Fruit fly (Drosophila melanogaster): ENCODE measurements around the gene Smyd5.
A peak's percentile ranks its signal among the peaks of the same experiment; 100 is the strongest.

The Smyd5 gene

DNA sequence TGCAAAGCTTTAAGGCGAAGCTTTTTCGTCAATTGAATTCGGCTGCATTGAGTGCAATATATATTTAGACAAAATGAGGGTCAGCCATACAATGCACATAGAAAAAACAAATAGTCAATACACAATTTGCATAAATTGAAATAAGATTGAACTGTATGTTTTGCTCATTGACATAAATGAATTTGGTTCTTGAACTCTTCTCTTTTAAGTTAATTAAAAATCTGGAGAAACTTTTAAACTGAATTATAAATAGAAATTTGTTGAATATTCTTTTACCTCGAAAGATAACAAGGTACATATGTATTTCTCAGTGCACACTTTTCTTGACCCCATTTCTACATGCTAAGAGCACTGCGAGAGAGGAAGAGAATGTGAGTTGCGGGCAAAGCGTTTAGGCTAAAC lies 12.3 kb downstream of the Smyd5 start (continued):
- TF ChIP-seq pros (GFP tag; optimal IDR thresholded peaks at IDR 0.05): peak; percentile 70
- peak; percentile 65 for TF ChIP-seq CG12391 (tag; optimal IDR thresholded peaks at IDR 0.05)
- peak; percentile 38 for TF ChIP-seq nmo (GFP tag; optimal IDR thresholded peaks at IDR 0.05)
- TF ChIP-seq CG11247 (GFP tag; IDR thresholded peaks at IDR 0.05): no peak
- peak; percentile 51 for TF ChIP-seq CG10979 (tag; optimal IDR thresholded peaks at IDR 0.05)
- TF ChIP-seq CG18262 (tag; optimal IDR thresholded peaks at IDR 0.05): peak; percentile 76
- peak; percentile 62 for TF ChIP-seq dmrt99B (tag; optimal IDR thresholded peaks at IDR 0.05)
- no peak for TF ChIP-seq Aef1 (GFP tag; IDR thresholded peaks at IDR 0.05)
- 0 out of 3 replicates have a peak, but pooled peaks have one; percentile 43 for TF ChIP-seq gce (GFP tag; IDR thresholded peaks at IDR 0.05)
- TF ChIP-seq CG14710 (tag; optimal IDR thresholded peaks at IDR 0.05): peak; percentile 47
- no peak for TF ChIP-seq sisA (GFP tag; IDR thresholded peaks at IDR 0.05)
- TF ChIP-seq E2f2 (GFP tag; IDR thresholded peaks at IDR 0.05): 0 out of 2 replicates have a peak, but pooled peaks have one; percentile 11
- peak; percentile 15; the same call in 1 of the 2 replicates for TF ChIP-seq CG17328 (GFP tag; IDR thresholded peaks at IDR 0.05)
- no peak for TF ChIP-seq bbx (GFP tag; IDR thresholded peaks at IDR 0.05; ENCODE audit: partially characterized antibody)
- TF ChIP-seq CG10321 (GFP tag; IDR thresholded peaks at IDR 0.05): no peak
- TF ChIP-seq zfh1 (GFP tag; IDR thresholded peaks at IDR 0.05): peak; percentile 47; the same call in 2 of the 3 replicates
- TF ChIP-seq CG15269 (tag; optimal IDR thresholded peaks at IDR 0.05): no peak
- 0 out of 3 replicates have a peak, but pooled peaks have one; percentile 7 for TF ChIP-seq otp (GFP tag; IDR thresholded peaks at IDR 0.05)
- peak; percentile 75 for TF ChIP-seq Ets65A (GFP tag)
- peak; percentile 40 for TF ChIP-seq Ssrp (tag; optimal IDR thresholded peaks at IDR 0.05)
- peak; percentile 54 for TF ChIP-seq CG9437 (GFP tag; optimal IDR thresholded peaks at IDR 0.05)
- TF ChIP-seq CG12659 (GFP tag; optimal IDR thresholded peaks at IDR 0.05): peak; percentile 10
- 0 out of 3 replicates have a peak, but pooled peaks have one; percentile 16 for TF ChIP-seq B-H1 (GFP tag; IDR thresholded peaks at IDR 0.05)
- TF ChIP-seq Adf1 (GFP tag; IDR thresholded peaks at IDR 0.05): no peak
- peak; percentile 63 for TF ChIP-seq CG7556 (GFP tag; optimal IDR thresholded peaks at IDR 0.05)
- peak; percentile 66 for TF ChIP-seq CG11504 (tag; optimal IDR thresholded peaks at IDR 0.05)
- no peak for TF ChIP-seq sob (GFP tag; IDR thresholded peaks at IDR 0.05)
- peak; percentile 68 for TF ChIP-seq gem (tag; optimal IDR thresholded peaks at IDR 0.05)
- peak; percentile 41 for TF ChIP-seq grau (tag; optimal IDR thresholded peaks at IDR 0.05)
- peak; percentile 62 for TF ChIP-seq CG2712 (tag; optimal IDR thresholded peaks at IDR 0.05)
- TF ChIP-seq CG9727 (GFP tag; optimal IDR thresholded peaks at IDR 0.05): peak; percentile 3
- peak; percentile 12 for TF ChIP-seq CG8388 (GFP tag; optimal IDR thresholded peaks at IDR 0.05)
- no peak for TF ChIP-seq Lim3 (GFP tag; IDR thresholded peaks at IDR 0.05)
- TF ChIP-seq CG1603 (tag; optimal IDR thresholded peaks at IDR 0.05): peak; percentile 7
- no peak for TF ChIP-seq Scr (GFP tag; IDR thresholded peaks at IDR 0.05; ENCODE audit: partially characterized antibody)
- TF ChIP-seq CG13424 (tag; optimal IDR thresholded peaks at IDR 0.05): peak; percentile 52
- peak; percentile 57 for TF ChIP-seq PHDP (tag; optimal IDR thresholded peaks at IDR 0.05)
- TF ChIP-seq Hr3 (GFP tag; optimal IDR thresholded peaks at IDR 0.05): peak; percentile 72
- peak; percentile 24 to 45 for TF ChIP-seq Trl (optimal IDR thresholded peaks at IDR 0.05)
- no peak for TF ChIP-seq Trl (GFP tag; optimal IDR thresholded peaks at IDR 0.05)
- TF ChIP-seq Asciz (GFP tag; optimal IDR thresholded peaks at IDR 0.05): peak; percentile 66
- peak; percentile 30 for TF ChIP-seq odd (GFP tag; optimal IDR thresholded peaks at IDR 0.05)
- peak; percentile 44 for TF ChIP-seq CoRest (tag; optimal IDR thresholded peaks at IDR 0.05)
- no peak for TF ChIP-seq bab2 (GFP tag; optimal IDR thresholded peaks at IDR 0.05)
- TF ChIP-seq ase (GFP tag; IDR thresholded peaks at IDR 0.05): 0 out of 3 replicates have a peak, but pooled peaks have one; percentile 33
- peak; percentile 61 for TF ChIP-seq Blimp-1 (GFP tag; optimal IDR thresholded peaks at IDR 0.05)
- no peak for TF ChIP-seq CG2116 (GFP tag; optimal IDR thresholded peaks at IDR 0.05)
- TF ChIP-seq ara (GFP tag; IDR thresholded peaks at IDR 0.05): 0 out of 2 replicates have a peak, but pooled peaks have one; percentile 20
- TF ChIP-seq sr (GFP tag; IDR thresholded peaks at IDR 0.05): no peak
- peak; percentile 6 for TF ChIP-seq CG13775 (GFP tag; optimal IDR thresholded peaks at IDR 0.05)
